Fruit fly (Drosophila melanogaster): ENCODE results near the gene CG18302.

dm6 chr2L:10514586-10515137, 19.5 kb upstream of the CG18302 start:
- no peak for TF ChIP-seq h (GFP tag; optimal IDR thresholded peaks at IDR 0.05)
- no peak for TF ChIP-seq Hr83 (GFP tag; optimal IDR thresholded peaks at IDR 0.05; ENCODE audit: poor library complexity, severe bottlenecking)
- no peak for TF ChIP-seq br (GFP tag; optimal IDR thresholded peaks at IDR 0.05)
- no peak for TF ChIP-seq pan (optimal IDR thresholded peaks at IDR 0.05)
- TF ChIP-seq fru (GFP tag; optimal IDR thresholded peaks at IDR 0.05): no peak
- no peak for TF ChIP-seq Sp1 (GFP tag; optimal IDR thresholded peaks at IDR 0.05)
- no peak for TF ChIP-seq N (GFP tag; optimal IDR thresholded peaks at IDR 0.05)
- no peak for TF ChIP-seq OdsH (GFP tag; optimal IDR thresholded peaks at IDR 0.05)
- TF ChIP-seq woc (GFP tag; optimal IDR thresholded peaks at IDR 0.05): no peak
- TF ChIP-seq psq (GFP tag; optimal IDR thresholded peaks at IDR 0.05): no peak
- no peak for TF ChIP-seq HLH106 (tag; optimal IDR thresholded peaks at IDR 0.05)
- no peak for TF ChIP-seq Jra (GFP tag; optimal IDR thresholded peaks at IDR 0.05)
- no peak for TF ChIP-seq CrebA (GFP tag; optimal IDR thresholded peaks at IDR 0.05; ENCODE audit: borderline replicate concordance)

All from whole organism, wandering third instar larva.